Fruit fly (Drosophila melanogaster) whole organism, embryonic: ENCODE measurements around the gene TfAP-2.

Experiments used
- BtbVII ChIP-seq: fragments of 200-800 bp; sonication (Bioruptor generic); optimal IDR thresholded peaks from 3 replicates; lab custom pipeline; 2017; ENCODE audit warnings: missing biosample characterization, mild to moderate bottlenecking, missing genetic modification characterization
- C15 ChIP-seq: fragments of 200-800 bp; sonication (Bioruptor generic); IDR thresholded peaks from 3 replicates; pipeline ENCODE4 v1.3.6; 2022; ENCODE audit warnings: missing biosample characterization, missing genetic modification characterization
- CG10462 ChIP-seq: fragments of 200-800 bp; sonication (Bioruptor generic); optimal IDR thresholded peaks from 2 replicates; lab custom pipeline; 2016; ENCODE audit warnings: missing biosample characterization, missing genetic modification characterization
- CG13123 ChIP-seq: fragments of 200-800 bp; sonication (Bioruptor generic); optimal IDR thresholded peaks from 2 replicates; lab custom pipeline; 2016; ENCODE audit warnings: missing biosample characterization, missing genetic modification characterization
- CG13296 ChIP-seq: fragments of 200-800 bp; sonication (Bioruptor generic); optimal IDR thresholded peaks from 3 replicates; lab custom pipeline; 2018; ENCODE audit warnings: missing biosample characterization, mild to moderate bottlenecking, missing genetic modification characterization
- CG14014 ChIP-seq: fragments of 200-800 bp; sonication (Bioruptor generic); IDR thresholded peaks from 2 replicates; pipeline ENCODE4 v1.3.6; 2022; ENCODE audit warnings: missing biosample characterization, missing genetic modification characterization
- CG14710 ChIP-seq: fragments of 200-800 bp; sonication (Bioruptor generic); optimal IDR thresholded peaks from 3 replicates; lab custom pipeline; 2019; ENCODE audit warnings: missing biosample characterization, mild to moderate bottlenecking, missing genetic modification characterization, moderate library complexity
- CG16779 ChIP-seq: fragments of 200-800 bp; sonication (Bioruptor generic); IDR thresholded peaks from 2 replicates; pipeline ENCODE4 v1.3.6; 2022; ENCODE audit warnings: missing biosample characterization, missing genetic modification characterization
- CG17802 ChIP-seq: fragments of 200-800 bp; sonication (Bioruptor generic); optimal IDR thresholded peaks from 2 replicates; lab custom pipeline; 2018; ENCODE audit warnings: missing biosample characterization, mild to moderate bottlenecking, missing genetic modification characterization, moderate library complexity
- CG32772 ChIP-seq: fragments of 200-800 bp; sonication (Bioruptor generic); IDR thresholded peaks from 2 replicates; pipeline ENCODE4 v1.3.6; 2022; ENCODE audit warnings: missing biosample characterization, missing genetic modification characterization
- CG33557 ChIP-seq: fragments of 200-800 bp; sonication (Bioruptor generic); optimal IDR thresholded peaks from 2 replicates; lab custom pipeline; 2019; ENCODE audit warnings: missing biosample characterization, mild to moderate bottlenecking, missing genetic modification characterization, moderate library complexity
- CG4424 ChIP-seq: fragments of 200-800 bp; sonication (Bioruptor generic); optimal IDR thresholded peaks from 3 replicates; lab custom pipeline; 2016; ENCODE audit warnings: missing biosample characterization, missing genetic modification characterization
- CG5180 ChIP-seq: fragments of 200-800 bp; sonication (Bioruptor generic); optimal IDR thresholded peaks from 3 replicates; lab custom pipeline; 2017; ENCODE audit warnings: missing biosample characterization, missing genetic modification characterization, mild to moderate bottlenecking, moderate library complexity, missing genetic modification reagents
- CG6854 ChIP-seq: fragments of 200-800 bp; sonication (Bioruptor generic); optimal IDR thresholded peaks from 3 replicates; lab custom pipeline; 2017; ENCODE audit warnings: missing biosample characterization, mild to moderate bottlenecking, missing genetic modification characterization
- CG7271 ChIP-seq: fragments of 200-800 bp; sonication (Bioruptor generic); optimal IDR thresholded peaks from 2 replicates; lab custom pipeline; 2018; ENCODE audit warnings: missing biosample characterization, mild to moderate bottlenecking, missing genetic modification characterization, moderate library complexity
- CG8388 ChIP-seq: fragments of 200-800 bp; sonication (Bioruptor generic); optimal IDR thresholded peaks from 2 replicates; lab custom pipeline; 2019; ENCODE audit warnings: missing biosample characterization, mild to moderate bottlenecking, missing genetic modification characterization, moderate library complexity
- CG9609 ChIP-seq: fragments of 200-800 bp; sonication (Bioruptor generic); optimal IDR thresholded peaks from 3 replicates; lab custom pipeline; 2016; ENCODE audit warnings: missing biosample characterization, missing genetic modification characterization
- CTCF ChIP-seq: fragments of 200-800 bp; sonication (Bioruptor generic); optimal IDR thresholded peaks from 2 replicates; lab custom pipeline; 2017; ENCODE audit warnings: missing biosample characterization, mild to moderate bottlenecking, missing genetic modification characterization, moderate library complexity
- Chrac-16 ChIP-seq: fragments of 200-800 bp; sonication (Bioruptor generic); optimal IDR thresholded peaks from 3 replicates; lab custom pipeline; 2016; ENCODE audit warnings: missing biosample characterization, missing genetic modification characterization
- Eip74EF ChIP-seq, 2 experiments: fragments of 200-800 bp in 1 of 2; fragments of >200 bp in 1 of 2; sonication (Bioruptor generic) in 1 of 2; optimal IDR thresholded peaks; 2 replicates each; lab custom pipeline; 2017 to 2019; ENCODE audit warnings: missing biosample characterization in 2 of 2, missing genetic modification characterization in 2 of 2, mild to moderate bottlenecking in 1 of 2, moderate library complexity in 1 of 2
- GATAe ChIP-seq: fragments of 200-800 bp; sonication (Bioruptor generic); conservative IDR thresholded peaks from 2 replicates; pipeline ENCODE4 v1.3.6; 2022; ENCODE audit warnings: missing biosample characterization, missing genetic modification characterization
- HLH3B ChIP-seq: fragments of 200-800 bp; sonication (Bioruptor generic); IDR thresholded peaks from 2 replicates; pipeline ENCODE4 v1.3.6; 2022; ENCODE audit warnings: missing biosample characterization, missing genetic modification characterization
- Mad ChIP-seq: fragments of 200-800 bp; sonication (Bioruptor generic); optimal IDR thresholded peaks from 2 replicates; lab custom pipeline; 2016; ENCODE audit warnings: missing biosample characterization, missing genetic modification characterization
- NFAT ChIP-seq: fragments of 200-800 bp; sonication (Bioruptor generic); IDR thresholded peaks from 2 replicates; pipeline ENCODE4 v1.3.6; 2022; ENCODE audit warnings: missing biosample characterization, missing genetic modification characterization
- Nf-YA ChIP-seq: fragments of 200-800 bp; sonication (Bioruptor generic); IDR thresholded peaks from 2 replicates; pipeline ENCODE4 v1.3.6; 2022; ENCODE audit warnings: missing biosample characterization, missing genetic modification characterization
- Optix ChIP-seq: fragments of 200-800 bp; sonication (Bioruptor generic); IDR thresholded peaks from 3 replicates; pipeline ENCODE4 v1.3.6; 2022; ENCODE audit warnings: missing biosample characterization, missing genetic modification characterization
- Sry-β ChIP-seq: fragments of 200-800 bp; sonication (Bioruptor generic); optimal IDR thresholded peaks from 2 replicates; lab custom pipeline; 2018; ENCODE audit warnings: missing biosample characterization, mild to moderate bottlenecking, missing genetic modification characterization, moderate library complexity
- Usf ChIP-seq: fragments of 200-800 bp; sonication (Bioruptor generic); optimal IDR thresholded peaks from 2 replicates; lab custom pipeline; 2017; ENCODE audit warnings: missing genotype, missing biosample characterization, missing genetic modification characterization
- Vsx1 ChIP-seq: fragments of 200-800 bp; sonication (Bioruptor generic); optimal IDR thresholded peaks from 2 replicates; lab custom pipeline; 2017; ENCODE audit warnings: missing biosample characterization, mild to moderate bottlenecking, missing genetic modification characterization, missing genetic modification reagents
- al ChIP-seq: fragments of 200-800 bp; sonication (Bioruptor generic); IDR thresholded peaks from 2 replicates; pipeline ENCODE4 v1.3.6; 2022; ENCODE audit warnings: missing biosample characterization, missing genetic modification characterization
- bbx ChIP-seq: fragments of 200-800 bp; sonication (Bioruptor generic); IDR thresholded peaks from 2 replicates; pipeline ENCODE4 v1.3.6; 2022; ENCODE audit warnings: missing biosample characterization, missing genetic modification characterization; ENCODE audit not compliant: partially characterized antibody
- bigmax ChIP-seq: fragments of 200-800 bp; sonication (Bioruptor generic); optimal IDR thresholded peaks from 2 replicates; lab custom pipeline; 2018; ENCODE audit warnings: missing biosample characterization, mild to moderate bottlenecking, missing genetic modification characterization
- dmrt99B ChIP-seq: fragments of 200-800 bp; sonication (Bioruptor generic); optimal IDR thresholded peaks from 2 replicates; lab custom pipeline; 2018; ENCODE audit warnings: missing biosample characterization, mild to moderate bottlenecking, missing genetic modification characterization, moderate library complexity
- en ChIP-seq: fragments of 200-800 bp; sonication (Bioruptor generic); optimal IDR thresholded peaks from 2 replicates; lab custom pipeline; 2016; ENCODE audit warnings: missing biosample characterization, missing genetic modification characterization
- ftz-f1 ChIP-seq: fragments of 200-800 bp; sonication (Bioruptor generic); optimal IDR thresholded peaks from 2 replicates; lab custom pipeline; 2016; ENCODE audit warnings: missing biosample characterization, missing genetic modification characterization
- h ChIP-seq: fragments of >200 bp; optimal IDR thresholded peaks from 2 replicates; lab custom pipeline; 2017
- jing ChIP-seq: fragments of 200-800 bp; sonication (Bioruptor generic); optimal IDR thresholded peaks from 2 replicates; lab custom pipeline; 2018; ENCODE audit warnings: missing biosample characterization, mild to moderate bottlenecking, missing genetic modification characterization
- kay ChIP-seq: fragments of 200-800 bp; sonication (Bioruptor generic); optimal IDR thresholded peaks from 2 replicates; lab custom pipeline; 2016; ENCODE audit warnings: missing biosample characterization, missing genetic modification characterization
- ken ChIP-seq: fragments of 200-800 bp; sonication (Bioruptor generic); IDR thresholded peaks from 3 replicates; pipeline ENCODE4 v1.3.6; 2022; ENCODE audit warnings: missing biosample characterization, missing genetic modification characterization
- kni ChIP-seq: fragments of 200-800 bp; sonication (Bioruptor generic); optimal IDR thresholded peaks from 3 replicates; lab custom pipeline; 2017; ENCODE audit warnings: mild to moderate bottlenecking, missing biosample characterization, missing genetic modification reagents, missing genetic modification characterization
- mirr ChIP-seq: fragments of 200-800 bp; sonication (Bioruptor generic); optimal IDR thresholded peaks from 3 replicates; lab custom pipeline; 2018; ENCODE audit warnings: missing biosample characterization, mild to moderate bottlenecking, missing genetic modification characterization
- nmo ChIP-seq: fragments of 200-800 bp; sonication (Bioruptor generic); optimal IDR thresholded peaks from 2 replicates; lab custom pipeline; 2018; ENCODE audit warnings: missing biosample characterization, mild to moderate bottlenecking, missing genetic modification characterization, moderate library complexity
- odd ChIP-seq: fragments of 200-800 bp; sonication (Bioruptor generic); optimal IDR thresholded peaks from 2 replicates; lab custom pipeline; 2017; ENCODE audit warnings: missing biosample characterization, mild to moderate bottlenecking, missing genetic modification characterization
- peb ChIP-seq: fragments of 200-800 bp; sonication (Bioruptor generic); IDR thresholded peaks from 2 replicates; pipeline ENCODE4 v1.3.6; 2022; ENCODE audit warnings: missing biosample characterization, missing genetic modification characterization
- slbo ChIP-seq: fragments of 200-800 bp; sonication (Bioruptor generic); IDR thresholded peaks from 2 replicates; pipeline ENCODE4 v1.3.6; 2022; ENCODE audit warnings: missing biosample characterization, missing genetic modification characterization
- slp2 ChIP-seq: fragments of 200-800 bp; sonication (Bioruptor generic); optimal IDR thresholded peaks from 2 replicates; lab custom pipeline; 2016; ENCODE audit warnings: missing biosample characterization, missing genetic modification characterization
- tgo ChIP-seq: fragments of 200-800 bp; sonication (Bioruptor generic); IDR thresholded peaks from 3 replicates; pipeline ENCODE4 v1.3.6; 2022; ENCODE audit warnings: missing biosample characterization, missing genetic modification characterization
- tll ChIP-seq, 2 experiments: fragments of 200-800 bp in 1 of 2; fragments of >200 bp in 1 of 2; sonication (Bioruptor generic) in 1 of 2; optimal IDR thresholded peaks; 2 replicates each; lab custom pipeline; 2017 to 2019; ENCODE audit warnings: missing biosample characterization in 2 of 2, missing genetic modification characterization in 2 of 2, mild to moderate bottlenecking in 1 of 2, moderate library complexity in 1 of 2
- trem ChIP-seq: fragments of 200-800 bp; optimal IDR thresholded peaks from 3 replicates; lab custom pipeline; 2019; ENCODE audit warnings: missing biosample characterization, mild to moderate bottlenecking, missing genetic modification characterization, moderate library complexity
- zen ChIP-seq: fragments of 200-800 bp; sonication (Bioruptor generic); optimal IDR thresholded peaks from 3 replicates; lab custom pipeline; 2018; ENCODE audit warnings: missing biosample characterization, mild to moderate bottlenecking, missing genetic modification characterization, moderate library complexity
- zf30C ChIP-seq: fragments of 200-800 bp; sonication (Bioruptor generic); optimal IDR thresholded peaks from 3 replicates; lab custom pipeline; 2018; ENCODE audit warnings: missing biosample characterization, mild to moderate bottlenecking, missing genetic modification characterization

TfAP-2 gene

dm6 chr3L:21652768-21653167 lies 66.1 kb downstream of the TfAP-2 start (continued):
- TF ChIP-seq CG14710 (peak; percentile 57), CG16779 (GFP tag; lab: Robert Waterston, UW) (no peak), CG13296 (GFP tag; lab: Kevin White, UChicago) (no peak), zf30C (GFP tag; lab: Kevin White, UChicago) (no peak), peb (GFP tag; lab: Robert Waterston, UW) (peak; percentile 39; the same call in 1 of the 2 replicates), NFAT (GFP tag; lab: Robert Waterston, UW) (peak; percentile 88), ken (GFP tag; lab: Robert Waterston, UW) (peak; percentile 41; the same call in 1 of the 3 replicates), CG5180 (GFP tag; lab: Kevin White, UChicago) (no peak), CG6854 (GFP tag; lab: Kevin White, UChicago) (no peak), Usf (GFP tag; lab: Kevin White, UChicago) (no peak), Sry-β (GFP tag; lab: Kevin White, UChicago) (no peak), zen (peak; percentile 81), mirr (GFP tag; lab: Kevin White, UChicago) (peak; percentile 15), bbx (0 out of 2 replicates have a peak, but pooled peaks have one; percentile 24), nmo (GFP tag; lab: Kevin White, UChicago) (peak; percentile 73), Chrac-16 (peak; percentile 87), HLH3B (GFP tag; lab: Robert Waterston, UW) (peak; percentile 76), CG9609 (GFP tag; lab: Kevin White, UChicago) (peak; percentile 65), slbo (GFP tag; lab: Robert Waterston, UW) (peak; percentile 87), Vsx1 (no peak), CG10462 (GFP tag; lab: Kevin White, UChicago) (peak; percentile 62), h (lab: Kevin White, UChicago) (no peak), slp2 (GFP tag; lab: Kevin White, UChicago) (peak; percentile 61), CG33557 (GFP tag; lab: Kevin White, UChicago) (peak; percentile 46), ftz-f1 (GFP tag; lab: Kevin White, UChicago) (peak; percentile 31), Nf-YA (GFP tag; lab: Robert Waterston, UW) (no peak), CTCF (peak; percentile 100), tll (GFP tag; optimal IDR thresholded peaks at IDR 0.05; lab: Kevin White, UChicago) (no peak), jing (GFP tag; lab: Kevin White, UChicago) (peak; percentile 8), CG14014 (GFP tag; lab: Robert Waterston, UW) (peak; percentile 51; the same call in 1 of the 2 replicates), tgo (GFP tag; lab: Robert Waterston, UW) (peak; percentile 68), en (GFP tag; lab: Kevin White, UChicago) (peak; percentile 44), al (GFP tag; lab: Robert Waterston, UW) (no peak), odd (GFP tag; lab: Kevin White, UChicago) (no peak), CG7271 (no peak), dmrt99B (tag; lab: Kevin White, UChicago) (peak; percentile 57), C15 (GFP tag; lab: Robert Waterston, UW) (no peak), BtbVII (no peak), kni (GFP tag; lab: Kevin White, UChicago) (no peak), CG32772 (GFP tag; lab: Robert Waterston, UW) (peak; percentile 76), Mad (GFP tag; lab: Kevin White, UChicago) (peak; percentile 63), trem (tag; lab: Kevin White, UChicago) (peak; percentile 61), bigmax (peak; percentile 76), CG13123 (GFP tag; lab: Kevin White, UChicago) (peak; percentile 73), CG17802 (tag; lab: Kevin White, UChicago) (peak; percentile 17), CG4424 (GFP tag; lab: Kevin White, UChicago) (peak; percentile 75), CG8388 (GFP tag; lab: Kevin White, UChicago) (peak; percentile 21), GATAe (GFP tag; lab: Robert Waterston, UW) (no peak), kay (GFP tag; lab: Kevin White, UChicago) (peak; percentile 60), Eip74EF (GFP tag; optimal IDR thresholded peaks at IDR 0.05; lab: Kevin White, UChicago) (no peak), Optix (GFP tag; lab: Robert Waterston, UW) (peak; percentile 65)
